Worm (Caenorhabditis elegans) whole organism, L4 larva: ENCODE data around the gene Y39G8B.7.

ENCODE experiments used
- F49E8.2 ChIP-seq: sonication (generic microtip); optimal IDR thresholded peaks from 2 replicates; lab custom pipeline; 2016; ENCODE audit warnings: missing compliant biosample characterization, mild to moderate bottlenecking, missing genetic modification characterization, borderline replicate concordance
- T26A8.4 ChIP-seq: fragments of 200-800 bp; sonication (Bioruptor generic); IDR thresholded peaks from 2 replicates; pipeline ENCODE4 v1.3.6; 2022; ENCODE audit warnings: missing genetic modification characterization, missing compliant biosample characterization
- Y48G9A.11 ChIP-seq: fragments of 200-800 bp; sonication (Bioruptor generic); IDR thresholded peaks from 2 replicates; pipeline ENCODE4 v1.3.6; 2022; ENCODE audit warnings: missing genetic modification reagents, missing genetic modification characterization, missing compliant biosample characterization
- Y5F2A.4 ChIP-seq: fragments of 200-800 bp; sonication (Bioruptor generic); optimal IDR thresholded peaks from 2 replicates; lab custom pipeline; 2018; ENCODE audit warnings: mild to moderate bottlenecking, missing genetic modification characterization, missing compliant biosample characterization
- ZK546.5 ChIP-seq, 2 experiments: sonication (generic microtip); optimal IDR thresholded peaks; 2 replicates each; lab custom pipeline; 2017; ENCODE audit warnings: missing biosample characterization in 2 of 2, missing genetic modification characterization in 2 of 2
- ama-1 ChIP-seq: fragments of 150-350 bp; optimal IDR thresholded peaks from 2 replicates; lab custom pipeline; 2014; ENCODE audit warnings: inconsistent platforms, mixed read lengths
- arid-1 ChIP-seq: fragments of 200-800 bp; sonication (Bioruptor generic); conservative IDR thresholded peaks from 2 replicates; pipeline ENCODE4 v1.3.6; 2022; ENCODE audit warnings: missing genetic modification reagents, missing genetic modification characterization, missing compliant biosample characterization
- attf-4 ChIP-seq: sonication (generic microtip); optimal IDR thresholded peaks from 3 replicates; lab custom pipeline; 2017; ENCODE audit warnings: missing biosample characterization, missing genetic modification characterization
- ceh-28 ChIP-seq: fragments of 150-350 bp; optimal IDR thresholded peaks from 2 replicates; lab custom pipeline; 2014; ENCODE audit warnings: missing biosample characterization, missing genetic modification reagents, missing genetic modification characterization
- ceh-44 ChIP-seq: fragments of 200-800 bp; sonication (Bioruptor generic); IDR thresholded peaks from 2 replicates; pipeline ENCODE4 v1.3.6; 2022; ENCODE audit warnings: missing genetic modification reagents, missing genetic modification characterization, missing compliant biosample characterization
- cey-2 ChIP-seq: sonication (generic microtip); optimal IDR thresholded peaks from 3 replicates; lab custom pipeline; 2017; ENCODE audit warnings: missing genetic modification characterization, mild to moderate bottlenecking, missing compliant biosample characterization, antibody characterized with exemption, borderline replicate concordance; ENCODE audit not compliant: insufficient read depth
- ctbp-1 ChIP-seq: fragments of 200-800 bp; sonication (Bioruptor generic); IDR thresholded peaks from 2 replicates; pipeline ENCODE4 v1.3.6; 2022; ENCODE audit warnings: missing genetic modification reagents, missing genetic modification characterization, missing compliant biosample characterization
- daf-12 ChIP-seq: fragments of 150-350 bp; optimal IDR thresholded peaks from 2 replicates; lab custom pipeline; 2014; ENCODE audit warnings: missing biosample characterization, missing genetic modification reagents, missing genetic modification characterization
- dmd-6 ChIP-seq: fragments of 200-800 bp; sonication (Bioruptor generic); IDR thresholded peaks from 2 replicates; pipeline ENCODE4 v1.3.6; 2022; ENCODE audit warnings: missing genetic modification reagents, missing genetic modification characterization, missing compliant biosample characterization
- dpl-1 ChIP-seq: fragments of 150-350 bp; optimal IDR thresholded peaks from 2 replicates; lab custom pipeline; 2014; ENCODE audit warnings: missing biosample characterization, missing genetic modification reagents, missing genetic modification characterization
- egl-27 ChIP-seq: sonication (generic microtip); optimal IDR thresholded peaks from 3 replicates; lab custom pipeline; 2017; ENCODE audit warnings: missing biosample characterization, missing genetic modification reagents, missing genetic modification characterization
- fos-1 ChIP-seq: fragments of 150-350 bp; optimal IDR thresholded peaks from 2 replicates; lab custom pipeline; 2014; ENCODE audit warnings: missing biosample characterization, missing genetic modification characterization
- hlh-30 ChIP-seq: sonication (generic microtip); optimal IDR thresholded peaks from 2 replicates; lab custom pipeline; 2017; ENCODE audit warnings: antibody characterized with exemption, mild to moderate bottlenecking, missing genetic modification characterization, missing compliant biosample characterization; ENCODE audit not compliant: insufficient read depth
- lim-7 ChIP-seq: fragments of 200-800 bp; sonication (Bioruptor generic); IDR thresholded peaks from 2 replicates; pipeline ENCODE4 v1.3.6; 2022; ENCODE audit warnings: missing genetic modification characterization, missing compliant biosample characterization
- lin-13 ChIP-seq: fragments of 150-350 bp; optimal IDR thresholded peaks from 2 replicates; lab custom pipeline; 2014; ENCODE audit warnings: missing biosample characterization, missing genetic modification reagents, missing genetic modification characterization
- lin-15B ChIP-seq: fragments of 150-350 bp; sonication (generic microtip); optimal IDR thresholded peaks from 3 replicates; lab custom pipeline; 2014; ENCODE audit warnings: missing biosample characterization, missing genetic modification characterization
- lin-29 ChIP-seq: fragments of 200-800 bp; sonication (Bioruptor generic); IDR thresholded peaks from 2 replicates; pipeline ENCODE4 v1.3.6; 2022; ENCODE audit warnings: missing genetic modification reagents, missing genetic modification characterization, missing compliant biosample characterization
- lin-38 ChIP-seq: fragments of 200-800 bp; sonication (Bioruptor generic); IDR thresholded peaks from 2 replicates; pipeline ENCODE4 v1.3.6; 2022; ENCODE audit warnings: missing genetic modification reagents, missing genetic modification characterization, missing compliant biosample characterization
- lin-39 ChIP-seq: fragments of 150-350 bp; optimal IDR thresholded peaks from 2 replicates; lab custom pipeline; 2014; ENCODE audit warnings: missing biosample characterization, missing genetic modification reagents, missing genetic modification characterization
- madf-5 ChIP-seq, 2 experiments: fragments of 200-800 bp; sonication (Bioruptor generic); IDR thresholded peaks; 2 replicates each; pipeline ENCODE4 v1.3.6; 2022; ENCODE audit warnings: missing compliant biosample characterization in 2 of 2, missing genetic modification characterization in 2 of 2
- madf-9 ChIP-seq: fragments of 200-800 bp; sonication (Bioruptor generic); conservative IDR thresholded peaks from 2 replicates; pipeline ENCODE4 v1.3.6; 2022; ENCODE audit warnings: missing genetic modification reagents, missing genetic modification characterization, missing compliant biosample characterization
- mdl-1 ChIP-seq, 2 experiments: fragments of 150-350 bp in 1 of 2; sonication (generic microtip) in 1 of 2; optimal IDR thresholded peaks; 2 replicates each; lab custom pipeline; 2014 to 2017; ENCODE audit warnings: missing biosample characterization in 2 of 2, missing genetic modification characterization in 2 of 2
- mep-1 ChIP-seq: fragments of 150-350 bp; sonication (generic microtip); optimal IDR thresholded peaks from 3 replicates; lab custom pipeline; 2014; ENCODE audit warnings: missing biosample characterization, missing genetic modification characterization
- mes-2 ChIP-seq: sonication (generic microtip); optimal IDR thresholded peaks from 2 replicates; lab custom pipeline; 2016; ENCODE audit warnings: missing genotype, mild to moderate bottlenecking, missing genetic modification characterization, missing compliant biosample characterization; ENCODE audit not compliant: poor library complexity, severe bottlenecking
- mxl-2 ChIP-seq: fragments of 200-800 bp; sonication (Bioruptor generic); conservative IDR thresholded peaks from 2 replicates; pipeline ENCODE4 v1.3.6; 2022; ENCODE audit warnings: missing genetic modification reagents, missing genetic modification characterization, missing compliant biosample characterization
- mxl-3 ChIP-seq: fragments of 200-800 bp; sonication (Bioruptor generic); optimal IDR thresholded peaks from 2 replicates; lab custom pipeline; 2018; ENCODE audit warnings: mild to moderate bottlenecking, missing genetic modification characterization, missing compliant biosample characterization
- nhr-111 ChIP-seq: fragments of 200-800 bp; sonication (Bioruptor generic); optimal IDR thresholded peaks from 2 replicates; lab custom pipeline; 2018; ENCODE audit warnings: mild to moderate bottlenecking, missing genetic modification characterization, missing compliant biosample characterization
- nhr-237 ChIP-seq: sonication (generic microtip); optimal IDR thresholded peaks from 2 replicates; lab custom pipeline; 2017; ENCODE audit warnings: missing biosample characterization, missing genetic modification characterization
- nhr-42 ChIP-seq: fragments of 200-800 bp; sonication (Bioruptor generic); IDR thresholded peaks from 2 replicates; pipeline ENCODE4 v1.3.6; 2022; ENCODE audit warnings: missing genetic modification characterization, missing compliant biosample characterization
- nhr-6 ChIP-seq: fragments of 150-350 bp; optimal IDR thresholded peaks from 2 replicates; lab custom pipeline; 2014; ENCODE audit warnings: missing biosample characterization, missing genetic modification characterization
- pha-4 ChIP-seq, 2 experiments: fragments of 150-350 bp in 1 of 2; fragments of 200-800 bp in 1 of 2; sonication (Bioruptor generic) in 1 of 2; IDR thresholded peaks in 1 of 2; optimal IDR thresholded peaks in 1 of 2; 2 replicates each; pipeline versions ENCODE4 v1.3.6 to Lab custom; 2014 to 2022; ENCODE audit warnings: missing genetic modification characterization in 2 of 2, missing genetic modification reagents in 2 of 2, missing biosample characterization in 1 of 2, missing compliant biosample characterization in 1 of 2
- php-3 ChIP-seq: fragments of 200-800 bp; sonication (Bioruptor generic); IDR thresholded peaks from 2 replicates; pipeline ENCODE4 v1.3.6; 2022; ENCODE audit warnings: missing genetic modification reagents, missing genetic modification characterization, missing compliant biosample characterization
- sdz-12 ChIP-seq: fragments of 200-800 bp; sonication (Bioruptor generic); optimal IDR thresholded peaks from 2 replicates; lab custom pipeline; 2018; ENCODE audit warnings: mild to moderate bottlenecking, missing genetic modification characterization, missing compliant biosample characterization
- set-16 ChIP-seq: fragments of 200-800 bp; sonication (Bioruptor generic); IDR thresholded peaks from 2 replicates; pipeline ENCODE4 v1.3.6; 2022; ENCODE audit warnings: missing genetic modification reagents, missing genetic modification characterization, missing compliant biosample characterization
- skn-1 ChIP-seq: fragments of 150-350 bp; optimal IDR thresholded peaks from 2 replicates; lab custom pipeline; 2014; ENCODE audit warnings: missing biosample characterization, missing genetic modification characterization
- snpc-1.2 ChIP-seq: fragments of 200-800 bp; sonication (Bioruptor generic); IDR thresholded peaks from 2 replicates; pipeline ENCODE4 v1.3.6; 2022; ENCODE audit warnings: missing genetic modification reagents, missing genetic modification characterization, missing compliant biosample characterization
- spr-3 ChIP-seq: fragments of 200-800 bp; sonication (Bioruptor generic); optimal IDR thresholded peaks from 2 replicates; lab custom pipeline; 2018; ENCODE audit warnings: mild to moderate bottlenecking, missing genetic modification characterization, missing compliant biosample characterization
- tag-97 ChIP-seq: fragments of 200-800 bp; sonication (Bioruptor generic); IDR thresholded peaks from 2 replicates; pipeline ENCODE4 v1.3.6; 2022; ENCODE audit warnings: missing genetic modification characterization, missing compliant biosample characterization
- tra-1 ChIP-seq: fragments of 200-800 bp; sonication (Bioruptor generic); IDR thresholded peaks from 2 replicates; pipeline ENCODE4 v1.3.6; 2022; ENCODE audit warnings: missing genetic modification reagents, missing genetic modification characterization, missing compliant biosample characterization
- zag-1 ChIP-seq: fragments of 150-350 bp; optimal IDR thresholded peaks from 2 replicates; lab custom pipeline; 2014; ENCODE audit warnings: missing biosample characterization, missing genetic modification characterization
- zfp-2 ChIP-seq: sonication (generic microtip); optimal IDR thresholded peaks from 2 replicates; lab custom pipeline; 2016; ENCODE audit warnings: mild to moderate bottlenecking, missing genetic modification characterization, missing compliant biosample characterization
- zfp-3 ChIP-seq: fragments of 200-800 bp; sonication (Bioruptor generic); conservative IDR thresholded peaks from 2 replicates; pipeline ENCODE4 v1.3.6; 2022; ENCODE audit warnings: missing genetic modification reagents, missing genetic modification characterization, missing compliant biosample characterization
- zip-11 ChIP-seq: fragments of 200-800 bp; sonication (Bioruptor generic); IDR thresholded peaks from 2 replicates; pipeline ENCODE4 v1.3.6; 2022; ENCODE audit warnings: missing genetic modification characterization, missing compliant biosample characterization
- ztf-11 ChIP-seq: fragments of 150-350 bp; optimal IDR thresholded peaks from 2 replicates; lab custom pipeline; 2014; ENCODE audit warnings: missing biosample characterization, missing genetic modification characterization
- ztf-7 ChIP-seq: fragments of 150-350 bp; optimal IDR thresholded peaks from 2 replicates; lab custom pipeline; 2014; ENCODE audit warnings: missing biosample characterization, missing genetic modification characterization

Gene Y39G8B.7

DNA sequence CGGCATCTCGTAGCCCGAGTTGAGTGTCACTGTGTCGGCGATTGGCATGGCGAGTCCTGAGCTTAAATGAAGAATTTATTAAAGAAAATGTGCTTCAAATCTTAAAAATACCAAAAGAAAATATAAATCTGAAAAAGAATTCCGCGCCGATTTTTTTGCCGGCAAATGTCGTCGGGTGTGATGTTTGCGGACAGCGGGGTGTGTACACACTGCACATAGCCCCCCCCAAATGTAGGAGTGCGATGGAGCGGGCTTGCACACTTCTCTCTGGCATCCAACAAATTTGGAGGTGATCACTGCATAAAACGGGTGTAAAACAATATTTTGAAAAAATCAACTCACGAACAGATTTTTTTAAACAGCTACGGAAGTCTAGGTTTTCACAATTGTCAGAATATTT, 18.7 kb downstream of the Y39G8B.7 start, which contains the start of gene Y39G8B.2 (continued):
- TF ChIP-seq zag-1 (tag; lab: Kevin White, UChicago) = no peak
- no peak for TF ChIP-seq mxl-2 (GFP tag; lab: Robert Waterston, UW)
- no peak for TF ChIP-seq T26A8.4 (GFP tag; lab: Robert Waterston, UW)
- peak; percentile 72 for TF ChIP-seq hlh-30 (tag; lab: Kevin White, UChicago)
- TF ChIP-seq nhr-6 (tag; lab: Kevin White, UChicago) = peak; percentile 74
- peak; percentile 37; the same call in 1 of the 2 replicates for TF ChIP-seq lin-29
- TF ChIP-seq attf-4 (tag; lab: Kevin White, UChicago) = no peak
- TF ChIP-seq skn-1 (tag; lab: Kevin White, UChicago) = no peak
- peak; percentile 51; the same call in 1 of the 2 replicates for TF ChIP-seq snpc-1.2 (GFP tag; lab: Robert Waterston, UW)
- peak; percentile 72 for TF ChIP-seq dmd-6 (GFP tag; lab: Robert Waterston, UW)
- no peak for TF ChIP-seq arid-1 (GFP tag; lab: Robert Waterston, UW)
- TF ChIP-seq spr-3 (GFP tag; lab: Kevin White, UChicago) = no peak
- no peak for TF ChIP-seq sdz-12 (GFP tag; lab: Kevin White, UChicago)
- TF ChIP-seq Y5F2A.4 (GFP tag; lab: Kevin White, UChicago) = no peak
- no peak for TF ChIP-seq cey-2 (tag; lab: Kevin White, UChicago)
- TF ChIP-seq mes-2 = peak; percentile 90
- TF ChIP-seq nhr-111 (GFP tag; lab: Kevin White, UChicago) = no peak
- TF ChIP-seq lin-15B (tag; lab: Kevin White, UChicago) = peak; percentile 75
- TF ChIP-seq tra-1 = peak; percentile 75; the same call in 1 of the 2 replicates
- TF ChIP-seq ama-1 (lab: Kevin White, UChicago) = no peak
- TF ChIP-seq daf-12 (tag; lab: Kevin White, UChicago) = no peak
- no peak for TF ChIP-seq Y48G9A.11 (GFP tag; lab: Robert Waterston, UW)
- peak; percentile 88 for TF ChIP-seq nhr-42
- TF ChIP-seq ceh-44 (GFP tag; lab: Robert Waterston, UW) = no peak
- peak in 1 of 2 experiments; percentile 54 for TF ChIP-seq mdl-1 (tag; optimal IDR thresholded peaks at IDR 0.05; lab: Kevin White, UChicago)
- TF ChIP-seq set-16 = no peak
- no peak for TF ChIP-seq tag-97 (GFP tag; lab: Robert Waterston, UW)
- TF ChIP-seq fos-1 (tag; lab: Kevin White, UChicago) = no peak
- no peak for TF ChIP-seq F49E8.2 (tag; lab: Kevin White, UChicago)
- TF ChIP-seq mxl-3 (GFP tag; lab: Kevin White, UChicago) = peak; percentile 76
- TF ChIP-seq lim-7 (GFP tag; lab: Robert Waterston, UW) = no peak
- no peak for TF ChIP-seq ZK546.5 (tag; optimal IDR thresholded peaks at IDR 0.05; lab: Kevin White, UChicago)
- TF ChIP-seq php-3 = no peak
- TF ChIP-seq mep-1 (tag; lab: Kevin White, UChicago) = peak; percentile 90
- TF ChIP-seq dpl-1 = peak; percentile 85
- no peak for TF ChIP-seq ztf-11
- TF ChIP-seq ztf-7 (tag; lab: Kevin White, UChicago) = no peak
- TF ChIP-seq lin-39 = no peak
- peak; percentile 57; the same call in 1 of the 2 replicates for TF ChIP-seq madf-9
- TF ChIP-seq ctbp-1 = no peak; the same call in 1 of the 2 replicates
- TF ChIP-seq lin-13 (GFP tag; lab: Kevin White, UChicago) = peak; percentile 86
- no peak for TF ChIP-seq zip-11
- TF ChIP-seq egl-27 (tag; lab: Kevin White, UChicago) = no peak
- TF ChIP-seq pha-4 (GFP tag; IDR thresholded peaks at IDR 0.05; lab: Robert Waterston, UW) = no peak
- peak; percentile 4 for TF ChIP-seq pha-4 (tag; optimal IDR thresholded peaks at IDR 0.05; lab: Kevin White, UChicago)
- peak; percentile 14 for TF ChIP-seq zfp-2 (tag; lab: Kevin White, UChicago)
- TF ChIP-seq lin-38 = no peak
- TF ChIP-seq zfp-3 = peak; percentile 56; the same call in 1 of the 2 replicates
- no peak for TF ChIP-seq ceh-28 (tag; lab: Kevin White, UChicago)
- TF ChIP-seq nhr-237 (tag; lab: Kevin White, UChicago) = no peak
- TF ChIP-seq madf-5 (GFP tag; IDR thresholded peaks at IDR 0.05; lab: Robert Waterston, UW) = no peak
